Worm (Caenorhabditis elegans): Measurements from ENCODE around the gene his-17.
"Not testable (repeated sequence)": the region's sequence is repeated elsewhere in the genome, so short reads cannot be mapped to it uniquely, and the experiment has no call there.

DNA sequence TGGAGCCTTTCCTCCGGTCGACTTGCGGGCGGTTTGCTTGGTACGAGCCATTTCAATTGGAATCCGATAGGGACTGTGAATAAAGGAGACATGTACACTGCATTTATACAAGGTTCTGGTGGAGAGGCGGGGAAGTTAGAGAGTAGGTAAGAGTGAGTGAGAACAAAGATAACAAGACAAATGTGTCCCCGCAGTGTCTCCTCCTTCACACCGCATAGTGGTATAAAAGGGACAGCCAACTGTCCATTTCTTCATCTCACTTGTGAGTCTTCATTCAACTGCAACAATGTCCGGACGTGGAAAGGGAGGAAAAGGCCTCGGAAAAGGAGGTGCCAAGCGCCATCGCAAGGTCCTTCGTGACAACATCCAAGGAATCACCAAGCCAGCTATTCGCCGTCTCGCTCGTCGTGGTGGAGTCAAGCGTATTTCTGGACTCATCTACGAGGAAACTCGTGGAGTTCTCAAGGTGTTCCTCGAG is at the start of gene his-17, which contains the start of gene his-18:
- TF ChIP-seq lin-39, nhr-25, pha-4, zag-1, snpc-4, ceh-82 (tag; optimal IDR thresholded peaks at IDR 0.05): not testable (repeated sequence)
